Worm (Caenorhabditis elegans) whole organism, late embryonic: Measurements from ENCODE around the gene fbxa-65.

Experiments used
- F13H6.1 ChIP-seq: sonication (generic microtip); optimal IDR thresholded peaks from 2 replicates; lab custom pipeline; 2016; ENCODE audit warnings: missing genetic modification characterization, missing compliant biosample characterization
- T23F11.4 ChIP-seq: fragments of 200-800 bp; sonication (Bioruptor generic); optimal IDR thresholded peaks from 2 replicates; lab custom pipeline; 2018; ENCODE audit warnings: mild to moderate bottlenecking, missing genetic modification characterization, missing compliant biosample characterization
- ceh-2 ChIP-seq: sonication (generic microtip); optimal IDR thresholded peaks from 2 replicates; lab custom pipeline; 2016; ENCODE audit warnings: missing genotype, missing genetic modification characterization, missing compliant biosample characterization
- ceh-30 ChIP-seq: fragments of 150-350 bp; optimal IDR thresholded peaks from 2 replicates; lab custom pipeline; 2014; ENCODE audit warnings: missing biosample characterization, missing genetic modification characterization
- ceh-31 ChIP-seq: sonication (generic microtip); optimal IDR thresholded peaks from 2 replicates; lab custom pipeline; 2016; ENCODE audit warnings: missing genetic modification characterization, missing compliant biosample characterization
- ceh-6 ChIP-seq: fragments of 200-800 bp; sonication (Bioruptor generic); optimal IDR thresholded peaks from 2 replicates; lab custom pipeline; 2018; ENCODE audit warnings: mild to moderate bottlenecking, missing genetic modification characterization, missing compliant biosample characterization
- elt-2 ChIP-seq: sonication (generic microtip); optimal IDR thresholded peaks from 2 replicates; lab custom pipeline; 2016; ENCODE audit warnings: missing genetic modification reagents, missing genetic modification characterization, missing compliant biosample characterization
- fax-1 ChIP-seq: sonication (generic microtip); optimal IDR thresholded peaks from 2 replicates; lab custom pipeline; 2016; ENCODE audit warnings: missing genotype, missing genetic modification characterization, missing compliant biosample characterization
- hlh-15 ChIP-seq: sonication (generic microtip); optimal IDR thresholded peaks from 2 replicates; lab custom pipeline; 2016; ENCODE audit warnings: missing genetic modification characterization, missing compliant biosample characterization
- npax-4 ChIP-seq: sonication (generic microtip); optimal IDR thresholded peaks from 2 replicates; lab custom pipeline; 2016; ENCODE audit warnings: missing genetic modification characterization, missing compliant biosample characterization
- pat-9 ChIP-seq: fragments of 200-800 bp; sonication (Bioruptor generic); optimal IDR thresholded peaks from 2 replicates; lab custom pipeline; 2018; ENCODE audit warnings: mild to moderate bottlenecking, missing genetic modification characterization, moderate library complexity, missing compliant biosample characterization
- pha-2 ChIP-seq: sonication (generic microtip); optimal IDR thresholded peaks from 2 replicates; lab custom pipeline; 2017; ENCODE audit warnings: mild to moderate bottlenecking, missing genetic modification characterization, missing compliant biosample characterization
- sox-2 ChIP-seq: fragments of 200-800 bp; sonication (Bioruptor generic); IDR thresholded peaks from 2 replicates; pipeline ENCODE4 v1.3.6; 2022; ENCODE audit warnings: missing genetic modification reagents, missing genetic modification characterization, missing compliant biosample characterization
- unc-3 ChIP-seq, 2 experiments: fragments of 200-800 bp in 1 of 2; sonication (Bioruptor generic) in 1 of 2; sonication (generic microtip) in 1 of 2; conservative IDR thresholded peaks in 1 of 2; optimal IDR thresholded peaks in 1 of 2; 2 replicates each; pipeline versions ENCODE4 v1.3.6 to Lab custom; 2016 to 2022; ENCODE audit warnings: missing compliant biosample characterization in 2 of 2, missing genetic modification characterization in 2 of 2, missing genetic modification reagents in 1 of 2

The fbxa-65 gene

ce11 chrV:3297764-3298163 is 48.5 kb downstream of the fbxa-65 start, which contains the start of gene srx-122:
Gene srx-122 (minus strand): TSS chrV:3297864.
- TF ChIP-seq T23F11.4 (no peak), pat-9 (tag; lab: Kevin White, UChicago) (no peak), elt-2 (no peak), npax-4 (tag; lab: Kevin White, UChicago) (no peak), unc-3 (GFP tag; conservative IDR thresholded peaks at IDR 0.05; lab: Robert Waterston, UW) (no peak), unc-3 (tag; optimal IDR thresholded peaks at IDR 0.05; lab: Kevin White, UChicago) (no peak), pha-2 (no peak), ceh-31 (no peak)
- TF ChIP-seq, all 69 proteins: peak for 0

ce11 chrV:3295368-3295767 is 50.9 kb downstream of the fbxa-65 start:
- TF ChIP-seq fax-1 (tag; lab: Kevin White, UChicago) (no peak), ceh-6 (GFP tag; lab: Kevin White, UChicago) (no peak), hlh-15 (tag; lab: Kevin White, UChicago) (no peak), pat-9 (tag; lab: Kevin White, UChicago) (no peak), ceh-30 (tag; lab: Kevin White, UChicago) (no peak), ceh-2 (tag; lab: Kevin White, UChicago) (no peak), F13H6.1 (tag; lab: Kevin White, UChicago) (no peak), sox-2 (no peak)
- TF ChIP-seq, all 69 proteins: peak for 0
